Fruit fly (Drosophila melanogaster) whole organism, embryonic: ENCODE data around the gene Cpr73D.

ENCODE experiments used
- CoRest ChIP-seq: fragments of 200-800 bp; sonication (Bioruptor generic); optimal IDR thresholded peaks from 3 replicates; lab custom pipeline; 2018; ENCODE audit warnings: missing biosample characterization, mild to moderate bottlenecking, missing genetic modification characterization, moderate library complexity
- shn ChIP-seq: fragments of 200-800 bp; sonication (Bioruptor generic); optimal IDR thresholded peaks from 3 replicates; lab custom pipeline; 2016; ENCODE audit warnings: missing biosample characterization, missing genetic modification characterization
- sr ChIP-seq: fragments of 200-800 bp; sonication (Bioruptor generic); IDR thresholded peaks from 3 replicates; pipeline ENCODE4 v1.3.6; 2022; ENCODE audit warnings: missing biosample characterization, missing genetic modification characterization
- unc-4 ChIP-seq: fragments of 200-800 bp; sonication (Bioruptor generic); IDR thresholded peaks from 2 replicates; pipeline ENCODE4 v1.3.6; 2022; ENCODE audit warnings: missing biosample characterization, missing genetic modification characterization; ENCODE audit not compliant: partially characterized antibody

DNA sequence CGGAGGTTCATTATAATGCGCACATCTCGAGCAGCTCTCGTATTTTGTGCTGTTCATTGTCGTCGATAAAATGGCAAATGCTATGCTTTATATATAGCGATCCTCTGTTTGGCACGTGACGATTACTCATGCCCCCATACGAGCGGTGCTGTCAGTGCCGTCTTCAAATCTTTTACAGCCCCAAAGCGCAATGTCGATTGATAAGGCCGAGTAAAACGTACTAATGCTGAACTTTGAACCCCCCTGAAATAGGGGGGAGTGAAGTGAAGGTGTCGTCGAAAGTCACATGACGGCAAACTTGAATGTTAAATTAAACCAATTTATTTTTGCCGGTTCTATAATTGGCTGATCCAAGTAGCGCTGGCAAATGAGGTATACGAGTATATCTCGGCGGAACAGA, 42.8 kb upstream of the Cpr73D start:
- TF ChIP-seq unc-4 (no peak), CoRest (no peak), shn (GFP tag; lab: Kevin White, UChicago) (no peak), sr (GFP tag; lab: Robert Waterston, UW) (no peak)
